Worm (Caenorhabditis elegans) whole organism, young adult: ENCODE measurements around the gene vha-1.
A peak's percentile ranks its signal among the peaks of the same experiment; 100 is the strongest.

Source experiments
- F49E8.2 ChIP-seq: sonication (generic microtip); optimal IDR thresholded peaks from 3 replicates; lab custom pipeline; 2017; ENCODE audit warnings: missing genetic modification characterization, mild to moderate bottlenecking, missing compliant biosample characterization, antibody characterized with exemption, moderate library complexity; ENCODE audit not compliant: insufficient read depth
- ccch-3 ChIP-seq: fragments of 200-800 bp; sonication (Bioruptor generic); optimal IDR thresholded peaks from 2 replicates; lab custom pipeline; 2018; ENCODE audit warnings: mild to moderate bottlenecking, missing genetic modification characterization, missing compliant biosample characterization
- ceh-27 ChIP-seq: fragments of 200-800 bp; sonication (Bioruptor generic); optimal IDR thresholded peaks from 2 replicates; lab custom pipeline; 2018; ENCODE audit warnings: mild to moderate bottlenecking, missing genetic modification characterization, moderate library complexity, missing compliant biosample characterization
- ceh-58 ChIP-seq: fragments of 200-800 bp; sonication (Bioruptor generic); IDR thresholded peaks from 2 replicates; pipeline ENCODE4 v1.3.6; 2022; ENCODE audit warnings: missing genetic modification characterization, missing compliant biosample characterization
- dpl-1 ChIP-seq: fragments of 150-350 bp; optimal IDR thresholded peaks from 2 replicates; lab custom pipeline; 2014; ENCODE audit warnings: missing biosample characterization, missing genetic modification reagents, missing genetic modification characterization
- egrh-3 ChIP-seq: fragments of 200-800 bp; sonication (Bioruptor generic); IDR thresholded peaks from 2 replicates; pipeline ENCODE4 v1.3.6; 2022; ENCODE audit warnings: missing genetic modification reagents, missing genetic modification characterization, missing compliant biosample characterization
- hlh-12 ChIP-seq: sonication (generic microtip); optimal IDR thresholded peaks from 2 replicates; lab custom pipeline; 2016; ENCODE audit warnings: missing genetic modification characterization, missing compliant biosample characterization
- lag-1 ChIP-seq: fragments of 200-800 bp; sonication (Bioruptor generic); IDR thresholded peaks from 2 replicates; pipeline ENCODE4 v1.3.6; 2022; ENCODE audit warnings: missing genetic modification reagents, missing genetic modification characterization, missing compliant biosample characterization
- nfyb-1 ChIP-seq: fragments of 200-800 bp; sonication (Bioruptor generic); IDR thresholded peaks from 2 replicates; pipeline ENCODE4 v1.3.6; 2022; ENCODE audit warnings: missing genetic modification reagents, missing genetic modification characterization, missing compliant biosample characterization
- snpc-4 ChIP-seq, 5 experiments: fragments of 150-350 bp in 1 of 5; sonication (generic microtip) in 4 of 5; optimal IDR thresholded peaks; 2 replicates each; lab custom pipeline; 2014 to 2018; ENCODE audit warnings: missing genetic modification characterization in 5 of 5, missing biosample characterization in 3 of 5, antibody characterized with exemption in 2 of 5, mild to moderate bottlenecking in 2 of 5, missing compliant biosample characterization in 2 of 5, missing genotype in 2 of 5, moderate library complexity in 2 of 5, missing genetic modification reagents in 1 of 5
- tlf-1 ChIP-seq: fragments of 200-800 bp; sonication (Bioruptor generic); optimal IDR thresholded peaks from 2 replicates; lab custom pipeline; 2018; ENCODE audit warnings: mild to moderate bottlenecking, missing genetic modification characterization, missing compliant biosample characterization
- zim-3 ChIP-seq: sonication (generic microtip); optimal IDR thresholded peaks from 2 replicates; lab custom pipeline; 2017; ENCODE audit warnings: mild to moderate bottlenecking, missing genetic modification characterization, moderate library complexity, missing compliant biosample characterization

DNA sequence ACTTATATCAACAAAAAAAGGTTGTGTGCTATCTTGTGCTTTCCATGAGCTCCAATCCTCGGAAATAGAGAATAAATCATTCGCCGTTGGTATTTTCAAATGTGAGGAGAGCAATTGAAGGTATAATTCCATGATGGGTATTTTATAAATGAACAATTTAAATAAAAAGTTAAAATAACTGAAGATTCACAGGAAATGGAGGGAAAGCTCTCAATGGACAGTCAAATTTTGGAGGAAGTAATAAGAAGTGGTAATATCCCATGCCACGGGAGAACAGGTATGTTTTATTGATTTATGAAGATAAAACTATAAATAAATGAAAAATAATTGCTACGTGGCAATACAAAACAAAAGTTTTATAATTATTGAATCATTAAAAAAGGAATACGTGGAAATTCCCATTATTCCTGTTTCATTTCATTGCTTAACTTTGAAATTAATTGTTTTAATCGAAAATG is 2.1 kb downstream of the vha-1 start:
- TF ChIP-seq lag-1 (no peak), hlh-12 (no peak), ccch-3 (GFP tag; lab: Kevin White, UChicago) (no peak), dpl-1 (GFP tag; lab: Kevin White, UChicago) (no peak), ceh-58 (0 out of 2 replicates have a peak, but pooled peaks have one; percentile 60), F49E8.2 (tag; lab: Kevin White, UChicago) (peak; percentile 24), egrh-3 (GFP tag; lab: Robert Waterston, UW) (no peak), nfyb-1 (GFP tag; lab: Robert Waterston, UW) (no peak), tlf-1 (GFP tag; lab: Kevin White, UChicago) (peak; percentile 42), zim-3 (tag; lab: Kevin White, UChicago) (no peak), ceh-27 (GFP tag; lab: Kevin White, UChicago) (no peak), snpc-4 (GFP tag; optimal IDR thresholded peaks at IDR 0.05; lab: Kevin White, UChicago) (no peak), snpc-4 (tag; optimal IDR thresholded peaks at IDR 0.05; lab: Kevin White, UChicago) (peak in 1 of 4 experiments; percentile 2)
